Worm (Caenorhabditis elegans) whole organism, L1 larva: Measurements from ENCODE around the gene cand-1.

ENCODE experiments used
- elt-3 ChIP-seq, 6 experiments: fragments of 150-350 bp in 1 of 6; sonication (generic microtip); optimal IDR thresholded peaks; 2 replicates each; lab custom pipeline; 2017 to 2018; ENCODE audit warnings: missing biosample characterization in 6 of 6, missing genetic modification characterization in 6 of 6, inconsistent platforms in 1 of 6
- fkh-10 ChIP-seq: sonication (generic microtip); optimal IDR thresholded peaks from 2 replicates; lab custom pipeline; 2017; ENCODE audit warnings: missing biosample characterization, missing genetic modification reagents, missing genetic modification characterization
- fkh-4 ChIP-seq: sonication (generic microtip); optimal IDR thresholded peaks from 2 replicates; lab custom pipeline; 2016; ENCODE audit warnings: missing compliant biosample characterization, missing genetic modification characterization, borderline replicate concordance
- irx-1 ChIP-seq: sonication (generic microtip); optimal IDR thresholded peaks from 2 replicates; lab custom pipeline; 2016; ENCODE audit warnings: missing genetic modification characterization, missing compliant biosample characterization
- lsy-2 ChIP-seq, 2 experiments: fragments of 150-350 bp; optimal IDR thresholded peaks; 2 replicates each; lab custom pipeline; 2014; ENCODE audit warnings: missing biosample characterization in 2 of 2, missing genetic modification characterization in 2 of 2
- nhr-237 ChIP-seq: fragments of 150-350 bp; optimal IDR thresholded peaks from 2 replicates; lab custom pipeline; 2014; ENCODE audit warnings: missing biosample characterization, missing genetic modification characterization
- nhr-90 ChIP-seq: sonication (generic microtip); optimal IDR thresholded peaks from 2 replicates; lab custom pipeline; 2016; ENCODE audit warnings: mild to moderate bottlenecking, missing genetic modification characterization, missing compliant biosample characterization; ENCODE audit not compliant: poor library complexity
- unc-130 ChIP-seq: fragments of 150-350 bp; optimal IDR thresholded peaks from 2 replicates; lab custom pipeline; 2017; ENCODE audit warnings: missing biosample characterization, missing genetic modification characterization, inconsistent platforms
- unc-62 ChIP-seq: fragments of 150-350 bp; optimal IDR thresholded peaks from 2 replicates; lab custom pipeline; 2014; ENCODE audit warnings: missing biosample characterization, missing genetic modification reagents, missing genetic modification characterization
- unc-98 ChIP-seq: fragments of 200-800 bp; sonication (Bioruptor generic); IDR thresholded peaks from 2 replicates; pipeline ENCODE4 v1.3.6; 2022; ENCODE audit warnings: missing genetic modification characterization, missing compliant biosample characterization
- ztf-11 ChIP-seq, 2 experiments: sonication (generic microtip); optimal IDR thresholded peaks; 2 replicates each; lab custom pipeline; 2016 to 2017; ENCODE audit warnings: missing genetic modification characterization in 2 of 2, missing biosample characterization in 1 of 2, missing compliant biosample characterization in 1 of 2

ce11 chrV:16832865-16833264 is 30.2 kb downstream of the cand-1 start, which contains the start of gene phy-3:
- TF ChIP-seq nhr-237 (no peak), fkh-10 (GFP tag; lab: Kevin White, UChicago) (no peak), unc-98 (GFP tag; lab: Robert Waterston, UW) (no peak), elt-3 (tag; optimal IDR thresholded peaks at IDR 0.05; lab: Kevin White, UChicago) (no peak), unc-62 (GFP tag; lab: Kevin White, UChicago) (no peak), ztf-11 (tag; optimal IDR thresholded peaks at IDR 0.05; lab: Kevin White, UChicago) (no peak), lsy-2 (tag; optimal IDR thresholded peaks at IDR 0.05; lab: Kevin White, UChicago) (no peak), irx-1 (no peak), fkh-4 (tag; lab: Kevin White, UChicago) (no peak), unc-130 (tag; lab: Kevin White, UChicago) (no peak), nhr-90 (tag; lab: Kevin White, UChicago) (no peak)
